Worm (Caenorhabditis elegans) whole organism, L1 larva: ENCODE measurements around the gene C52G5.2.

Source experiments
- F16B12.6 ChIP-seq: fragments of 150-350 bp; optimal IDR thresholded peaks from 2 replicates; lab custom pipeline; 2014; ENCODE audit warnings: missing biosample characterization, missing genetic modification characterization
- aly-2 ChIP-seq: fragments of 150-350 bp; optimal IDR thresholded peaks from 2 replicates; lab custom pipeline; 2014; ENCODE audit warnings: missing biosample characterization, missing genetic modification characterization
- blmp-1 ChIP-seq: fragments of 150-350 bp; optimal IDR thresholded peaks from 2 replicates; lab custom pipeline; 2014; ENCODE audit warnings: missing biosample characterization, missing genetic modification characterization
- ces-1 ChIP-seq: fragments of 150-350 bp; optimal IDR thresholded peaks from 2 replicates; lab custom pipeline; 2014; ENCODE audit warnings: missing biosample characterization, missing genetic modification reagents, missing genetic modification characterization
- dpl-1 ChIP-seq, 3 experiments: fragments of 150-350 bp in 2 of 3; sonication (generic microtip) in 1 of 3; optimal IDR thresholded peaks; 2 replicates each; lab custom pipeline; 2014 to 2017; ENCODE audit warnings: missing biosample characterization in 3 of 3, missing genetic modification characterization in 3 of 3, missing genetic modification reagents in 3 of 3
- efl-1 ChIP-seq, 4 experiments: fragments of 150-350 bp; optimal IDR thresholded peaks in 3 of 4; peaks in 1 of 4; 1 replicate in 1 of 4; 2 replicates in 3 of 4; lab custom pipeline; 2014; ENCODE audit warnings: missing biosample characterization in 2 of 4, missing genetic modification characterization in 2 of 4, missing genetic modification reagents in 2 of 4
- egl-27 ChIP-seq, 2 experiments: fragments of 150-350 bp in 1 of 2; sonication (generic microtip); optimal IDR thresholded peaks; 3 replicates each; lab custom pipeline; 2017 to 2018; ENCODE audit warnings: missing biosample characterization in 2 of 2, missing genetic modification characterization in 2 of 2, missing genetic modification reagents in 2 of 2
- elt-2 ChIP-seq: sonication (generic microtip); optimal IDR thresholded peaks from 2 replicates; lab custom pipeline; 2016; ENCODE audit warnings: missing genetic modification characterization, mild to moderate bottlenecking, inconsistent platforms, missing compliant biosample characterization, missing genetic modification reagents
- hlh-4 ChIP-seq: sonication (generic microtip); optimal IDR thresholded peaks from 2 replicates; lab custom pipeline; 2016; ENCODE audit warnings: mild to moderate bottlenecking, missing genetic modification characterization, missing compliant biosample characterization
- irx-1 ChIP-seq: sonication (generic microtip); optimal IDR thresholded peaks from 2 replicates; lab custom pipeline; 2016; ENCODE audit warnings: missing genetic modification characterization, missing compliant biosample characterization
- lin-14 ChIP-seq: fragments of 200-800 bp; sonication (Bioruptor generic); optimal IDR thresholded peaks from 2 replicates; lab custom pipeline; 2018; ENCODE audit warnings: mild to moderate bottlenecking, missing genetic modification characterization, moderate library complexity, missing compliant biosample characterization
- lin-15B ChIP-seq: fragments of 150-350 bp; sonication (generic microtip); optimal IDR thresholded peaks from 3 replicates; lab custom pipeline; 2014; ENCODE audit warnings: missing biosample characterization, missing genetic modification characterization
- lin-35 ChIP-seq, 2 experiments: fragments of 150-350 bp; optimal IDR thresholded peaks; 2 replicates each; lab custom pipeline; 2014; ENCODE audit warnings: missing biosample characterization in 2 of 2, missing genetic modification characterization in 2 of 2, missing genetic modification reagents in 2 of 2
- lsy-2 ChIP-seq, 2 experiments: fragments of 150-350 bp; optimal IDR thresholded peaks; 2 replicates each; lab custom pipeline; 2014; ENCODE audit warnings: missing biosample characterization in 2 of 2, missing genetic modification characterization in 2 of 2
- mab-9 ChIP-seq: fragments of 200-800 bp; sonication (Bioruptor generic); IDR thresholded peaks from 2 replicates; pipeline ENCODE4 v1.3.6; 2022; ENCODE audit warnings: missing genetic modification reagents, missing genetic modification characterization, missing compliant biosample characterization
- mef-2 ChIP-seq: fragments of 150-350 bp; optimal IDR thresholded peaks from 2 replicates; lab custom pipeline; 2014; ENCODE audit warnings: missing biosample characterization, missing genetic modification characterization
- nhr-28 ChIP-seq: fragments of 150-350 bp; optimal IDR thresholded peaks from 2 replicates; lab custom pipeline; 2014; ENCODE audit warnings: missing biosample characterization, missing genetic modification characterization
- nhr-47 ChIP-seq: sonication (generic microtip); optimal IDR thresholded peaks from 2 replicates; lab custom pipeline; 2016; ENCODE audit warnings: mild to moderate bottlenecking, missing genetic modification characterization, moderate library complexity, missing compliant biosample characterization
- nhr-71 ChIP-seq: sonication (generic microtip); optimal IDR thresholded peaks from 2 replicates; lab custom pipeline; 2016; ENCODE audit warnings: mild to moderate bottlenecking, missing genetic modification characterization, moderate library complexity, missing compliant biosample characterization
- nhr-76 ChIP-seq: sonication (generic microtip); optimal IDR thresholded peaks from 2 replicates; lab custom pipeline; 2017; ENCODE audit warnings: missing biosample characterization, missing genetic modification characterization
- nhr-77 ChIP-seq: fragments of 150-350 bp; optimal IDR thresholded peaks from 2 replicates; lab custom pipeline; 2014; ENCODE audit warnings: missing biosample characterization, missing genetic modification characterization
- nhr-84 ChIP-seq: sonication (generic microtip); optimal IDR thresholded peaks from 2 replicates; lab custom pipeline; 2017; ENCODE audit warnings: missing biosample characterization, missing genetic modification characterization
- nhr-85 ChIP-seq: sonication (generic microtip); peaks from one replicate; lab custom pipeline; 2016; ENCODE audit warnings: missing genetic modification characterization, inconsistent platforms, missing compliant biosample characterization
- pax-3 ChIP-seq: fragments of 200-800 bp; sonication (Bioruptor generic); optimal IDR thresholded peaks from 2 replicates; lab custom pipeline; 2018; ENCODE audit warnings: mild to moderate bottlenecking, missing genetic modification characterization, moderate library complexity, missing compliant biosample characterization
- rnt-1 ChIP-seq: sonication (generic microtip); optimal IDR thresholded peaks from 2 replicates; lab custom pipeline; 2016; ENCODE audit warnings: mild to moderate bottlenecking, missing genetic modification characterization, moderate library complexity, missing compliant biosample characterization
- sox-4 ChIP-seq: sonication (generic microtip); optimal IDR thresholded peaks from 2 replicates; lab custom pipeline; 2016; ENCODE audit warnings: missing genetic modification characterization, missing compliant biosample characterization
- sptf-1 ChIP-seq: fragments of 150-350 bp; optimal IDR thresholded peaks from 2 replicates; lab custom pipeline; 2014; ENCODE audit warnings: missing biosample characterization, missing genetic modification characterization
- sup-37 ChIP-seq: fragments of 200-800 bp; sonication (Bioruptor generic); optimal IDR thresholded peaks from 2 replicates; lab custom pipeline; 2018; ENCODE audit warnings: mild to moderate bottlenecking, missing genetic modification characterization, missing compliant biosample characterization
- tlp-1 ChIP-seq: fragments of 150-350 bp; optimal IDR thresholded peaks from 2 replicates; lab custom pipeline; 2014; ENCODE audit warnings: missing biosample characterization, missing genetic modification characterization
- unc-130 ChIP-seq: fragments of 150-350 bp; optimal IDR thresholded peaks from 2 replicates; lab custom pipeline; 2017; ENCODE audit warnings: missing biosample characterization, missing genetic modification characterization, inconsistent platforms
- unc-98 ChIP-seq: fragments of 200-800 bp; sonication (Bioruptor generic); IDR thresholded peaks from 2 replicates; pipeline ENCODE4 v1.3.6; 2022; ENCODE audit warnings: missing genetic modification characterization, missing compliant biosample characterization
- xbp-1 ChIP-seq: sonication (generic microtip); optimal IDR thresholded peaks from 2 replicates; lab custom pipeline; 2016; ENCODE audit warnings: missing genetic modification characterization, missing compliant biosample characterization
- zip-4 ChIP-seq: fragments of 200-800 bp; sonication (Bioruptor generic); optimal IDR thresholded peaks from 2 replicates; lab custom pipeline; 2018; ENCODE audit warnings: mild to moderate bottlenecking, missing genetic modification characterization, moderate library complexity, missing compliant biosample characterization

The C52G5.2 gene

DNA sequence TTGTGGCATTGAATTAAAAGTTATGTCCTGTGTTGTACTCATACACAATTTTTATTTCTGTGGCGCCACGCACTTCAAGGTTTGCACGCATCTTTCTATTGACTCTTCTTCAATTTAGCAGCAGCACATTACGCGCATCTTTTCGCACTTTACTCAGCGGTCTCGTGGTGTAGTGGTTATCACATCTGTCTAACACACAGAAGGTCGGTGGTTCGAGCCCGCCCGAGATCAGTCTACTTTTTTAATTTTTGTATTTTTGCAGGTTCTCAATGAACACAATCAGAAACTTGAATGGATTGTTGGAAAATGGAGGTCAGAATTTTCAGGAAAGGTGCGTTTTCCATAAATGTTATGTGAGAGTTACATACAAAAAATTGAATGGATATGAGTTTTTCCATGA is 419 bp downstream of the C52G5.2 start (continued):
- TF ChIP-seq mab-9 (GFP tag; lab: Robert Waterston, UW), result 0 out of 2 replicates have a peak, but pooled peaks have one; percentile 28

ce11 chrX:12844170-12844569 is 1.1 kb downstream of the C52G5.2 start:
- TF ChIP-seq nhr-85 (tag; lab: Kevin White, UChicago), result peak; percentile 78
- TF ChIP-seq nhr-76, result no peak
- TF ChIP-seq lin-14 (GFP tag; lab: Kevin White, UChicago), result peak; percentile 5
- TF ChIP-seq egl-27 (tag; optimal IDR thresholded peaks at IDR 0.05; lab: Kevin White, UChicago), result no peak
- no peak for TF ChIP-seq nhr-71 (tag; lab: Kevin White, UChicago)
- TF ChIP-seq blmp-1 (tag; lab: Kevin White, UChicago), result peak; percentile 67

ce11 chrX:12846043-12846442 is 2.9 kb downstream of the C52G5.2 start, which contains the start of gene C52G5.3:
Gene C52G5.3, minus strand, starts transcription at chrX:12846143.
- TF ChIP-seq sup-37 (GFP tag; lab: Kevin White, UChicago) (no peak), efl-1 (optimal IDR thresholded peaks at IDR 0.05; lab: Kevin White, UChicago) (no peak), efl-1 (GFP tag; optimal IDR thresholded peaks at IDR 0.05 in 1 of 2; lab: Kevin White, UChicago) (peak in 1 of 2 experiments; percentile 38)
- TF ChIP-seq, all 84 proteins: peak for 1

ce11 chrX:12852575-12852974 is 9.5 kb downstream of the C52G5.2 start, which contains the start of gene chd-3:
Gene chd-3, minus strand, starts transcription at chrX:12852601.
- no peak for TF ChIP-seq tlp-1 (tag; lab: Kevin White, UChicago)
- TF ChIP-seq efl-1 (optimal IDR thresholded peaks at IDR 0.05; lab: Kevin White, UChicago), result no peak
- peak in 1 of 2 experiments; percentile 82 for TF ChIP-seq efl-1 (GFP tag; optimal IDR thresholded peaks at IDR 0.05 in 1 of 2; lab: Kevin White, UChicago)
- TF ChIP-seq dpl-1 (GFP tag; optimal IDR thresholded peaks at IDR 0.05; lab: Kevin White, UChicago), result peak in 1 of 3 experiments; percentile 35
- TF ChIP-seq lin-35 (GFP tag; optimal IDR thresholded peaks at IDR 0.05; lab: Kevin White, UChicago), result peak in 1 of 2 experiments; percentile 12

DNA sequence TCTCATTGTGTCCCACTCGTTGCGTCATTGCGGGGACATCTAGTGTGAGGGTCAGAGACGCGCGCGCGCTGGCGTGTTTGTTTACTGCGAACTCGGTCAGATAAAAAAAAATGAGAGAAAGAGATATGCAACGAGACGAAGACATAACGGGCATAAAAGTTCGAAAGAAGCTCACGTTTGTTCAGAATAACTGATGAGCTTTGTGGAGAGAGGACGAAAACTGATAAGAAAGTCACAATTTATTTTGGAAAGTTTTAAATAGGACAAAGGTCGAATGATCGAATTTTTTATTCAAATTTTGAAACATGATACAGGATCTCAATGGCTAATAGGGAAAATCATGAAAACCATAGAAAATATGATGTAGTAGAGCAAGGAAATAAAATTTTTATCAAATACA is 10.0 kb downstream of the C52G5.2 start:
- TF ChIP-seq unc-130 (no peak), xbp-1 (tag; lab: Kevin White, UChicago) (no peak), rnt-1 (tag; lab: Kevin White, UChicago) (peak; percentile 14), irx-1 (tag; lab: Kevin White, UChicago) (no peak), mef-2 (tag; lab: Kevin White, UChicago) (no peak), nhr-84 (tag; lab: Kevin White, UChicago) (no peak), zip-4 (no peak), unc-98 (GFP tag; lab: Robert Waterston, UW) (no peak), mab-9 (GFP tag; lab: Robert Waterston, UW) (no peak), nhr-47 (tag; lab: Kevin White, UChicago) (no peak), aly-2 (no peak), lin-15B (tag; lab: Kevin White, UChicago) (no peak), lin-14 (GFP tag; lab: Kevin White, UChicago) (peak; percentile 47), pax-3 (tag; lab: Kevin White, UChicago) (no peak), sup-37 (GFP tag; lab: Kevin White, UChicago) (no peak), nhr-85 (tag; lab: Kevin White, UChicago) (peak; percentile 61), lsy-2 (tag; optimal IDR thresholded peaks at IDR 0.05; lab: Kevin White, UChicago) (no peak), efl-1 (optimal IDR thresholded peaks at IDR 0.05; lab: Kevin White, UChicago) (no peak), efl-1 (GFP tag; optimal IDR thresholded peaks at IDR 0.05 in 1 of 2; lab: Kevin White, UChicago) (no peak), sptf-1 (tag; lab: Kevin White, UChicago) (no peak), sox-4 (tag; lab: Kevin White, UChicago) (no peak), nhr-77 (tag; lab: Kevin White, UChicago) (no peak), nhr-71 (tag; lab: Kevin White, UChicago) (peak; percentile 19), ces-1 (GFP tag; lab: Kevin White, UChicago) (no peak), hlh-4 (tag; lab: Kevin White, UChicago) (no peak), F16B12.6 (tag; lab: Kevin White, UChicago) (no peak), nhr-28 (tag; lab: Kevin White, UChicago) (no peak), elt-2 (tag; lab: Kevin White, UChicago) (peak; percentile 49)
